Worm (Caenorhabditis elegans): ENCODE results near the gene nkb-3.

The nkb-3 gene

ce11 chrX:13745558-13745957 lies 24.8 kb downstream of the nkb-3 start:
- TF ChIP-seq daf-16 (GFP tag; optimal IDR thresholded peaks at IDR 0.05) (no peak), daf-16 (tag; optimal IDR thresholded peaks at IDR 0.05) (peak; percentile 19), mes-2 (tag; optimal IDR thresholded peaks at IDR 0.05; ENCODE audit: poor library complexity, severe bottlenecking) (peak; percentile 3), F44E2.7 (GFP tag; IDR thresholded peaks at IDR 0.05) (no peak), lim-7 (GFP tag; IDR thresholded peaks at IDR 0.05) (no peak), lir-3 (tag; optimal IDR thresholded peaks at IDR 0.05) (no peak), php-3 (GFP tag; IDR thresholded peaks at IDR 0.05) (peak; percentile 61; the same call in 1 of the 2 replicates), hlh-30 (tag; optimal IDR thresholded peaks at IDR 0.05; ENCODE audit: insufficient read depth) (no peak), lin-1 (GFP tag; IDR thresholded peaks at IDR 0.05) (no peak), snpc-4 (tag; optimal IDR thresholded peaks at IDR 0.05) (no peak), aha-1 (tag) (peak; percentile 77)

ce11 chrX:13744543-13745113 lies 25.7 kb downstream of the nkb-3 start:
- TF ChIP-seq lin-1 (GFP tag; IDR thresholded peaks at IDR 0.05): no peak
- TF ChIP-seq F49E8.2 (tag; optimal IDR thresholded peaks at IDR 0.05; ENCODE audit: borderline replicate concordance): no peak
- TF ChIP-seq vab-7 (GFP tag; IDR thresholded peaks at IDR 0.05): no peak
- no peak for TF ChIP-seq nhr-10 (tag; optimal IDR thresholded peaks at IDR 0.05)
- no peak for TF ChIP-seq D1046.2 (GFP tag; IDR thresholded peaks at IDR 0.05)
- no peak for TF ChIP-seq hmg-1.1 (GFP tag; IDR thresholded peaks at IDR 0.05)
- TF ChIP-seq madf-5 (GFP tag; IDR thresholded peaks at IDR 0.05): no peak
- TF ChIP-seq saeg-2 (GFP tag; IDR thresholded peaks at IDR 0.05): no peak
- no peak for TF ChIP-seq T20F7.1 (GFP tag; optimal IDR thresholded peaks at IDR 0.05)
- TF ChIP-seq lin-29 (GFP tag; IDR thresholded peaks at IDR 0.05): no peak
- no peak for TF ChIP-seq lin-39 (tag; optimal IDR thresholded peaks at IDR 0.05)
- no peak for TF ChIP-seq duxl-1 (tag; optimal IDR thresholded peaks at IDR 0.05; ENCODE audit: poor library complexity)
- peak; percentile 95 for TF ChIP-seq nhr-28 (tag; optimal IDR thresholded peaks at IDR 0.05)
- TF ChIP-seq F26F4.8 (GFP tag; conservative IDR thresholded peaks at IDR 0.05): no peak
- peak; percentile 70 for TF ChIP-seq nhr-48 (tag; optimal IDR thresholded peaks at IDR 0.05)
- peak; percentile 84 for TF ChIP-seq hlh-11 (tag; optimal IDR thresholded peaks at IDR 0.05)
- peak in 1 of 2 experiments; percentile 47 for TF ChIP-seq hif-1 (tag; optimal IDR thresholded peaks at IDR 0.05)
- no peak for TF ChIP-seq jun-1 (tag; optimal IDR thresholded peaks at IDR 0.05)
- TF ChIP-seq spr-3 (GFP tag; optimal IDR thresholded peaks at IDR 0.05): no peak
- peak; percentile 67 for TF ChIP-seq nhr-11 (tag; optimal IDR thresholded peaks at IDR 0.05)
- no peak for TF ChIP-seq pha-4 (GFP tag; IDR thresholded peaks at IDR 0.05)
- TF ChIP-seq pha-4 (tag; optimal IDR thresholded peaks at IDR 0.05): no peak
- no peak for TF ChIP-seq daf-19 (GFP tag; conservative IDR thresholded peaks at IDR 0.05)
- no peak for TF ChIP-seq nhr-25 (tag; optimal IDR thresholded peaks at IDR 0.05; ENCODE audit: borderline replicate concordance, insufficient read depth)
- no peak for TF ChIP-seq T26A8.4 (GFP tag; IDR thresholded peaks at IDR 0.05)
- TF ChIP-seq egl-43 (GFP tag; IDR thresholded peaks at IDR 0.05): no peak
- TF ChIP-seq cey-2 (tag; optimal IDR thresholded peaks at IDR 0.05; ENCODE audit: borderline replicate concordance, insufficient read depth): no peak
- no peak for TF ChIP-seq php-3 (GFP tag; IDR thresholded peaks at IDR 0.05)
- TF ChIP-seq aly-2 (tag; optimal IDR thresholded peaks at IDR 0.05): no peak
- no peak for TF ChIP-seq dmd-8 (GFP tag; IDR thresholded peaks at IDR 0.05)
- TF ChIP-seq skn-1 (tag; optimal IDR thresholded peaks at IDR 0.05): no peak
- TF ChIP-seq rbr-2 (tag; optimal IDR thresholded peaks at IDR 0.05): no peak
- no peak for TF ChIP-seq ZK337.2 (GFP tag; IDR thresholded peaks at IDR 0.05)
- TF ChIP-seq F10B5.3 (tag; optimal IDR thresholded peaks at IDR 0.05): no peak
- no peak for TF ChIP-seq nhr-77 (tag; optimal IDR thresholded peaks at IDR 0.05)
- no peak for TF ChIP-seq mxl-2 (GFP tag; conservative IDR thresholded peaks at IDR 0.05)
- TF ChIP-seq ceh-20 (GFP tag; IDR thresholded peaks at IDR 0.05): peak; percentile 47; the same call in 1 of the 2 replicates
- TF ChIP-seq Y48G9A.11 (GFP tag; IDR thresholded peaks at IDR 0.05): no peak
- peak; percentile 38 for TF ChIP-seq pqm-1 (tag; optimal IDR thresholded peaks at IDR 0.05)
- peak; percentile 26 for TF ChIP-seq mep-1 (tag; optimal IDR thresholded peaks at IDR 0.05)
- TF ChIP-seq F37D6.2 (tag; optimal IDR thresholded peaks at IDR 0.05): no peak
